Fruit fly (Drosophila melanogaster) Kc167 (cell line): ENCODE measurements around the gene AlaRS-m.

Experiments
- Myc ChIP-seq: fragments of >200 bp; optimal IDR thresholded peaks from 2 replicates; lab custom pipeline; 2017; ENCODE audit warnings: missing external identifiers
- psq ChIP-seq: fragments of >200 bp; optimal IDR thresholded peaks from 2 replicates; lab custom pipeline; 2017; ENCODE audit warnings: missing external identifiers
- ttk ChIP-seq: sonication (Bioruptor generic); optimal IDR thresholded peaks from 2 replicates; lab custom pipeline; 2017; ENCODE audit warnings: missing external identifiers

DNA sequence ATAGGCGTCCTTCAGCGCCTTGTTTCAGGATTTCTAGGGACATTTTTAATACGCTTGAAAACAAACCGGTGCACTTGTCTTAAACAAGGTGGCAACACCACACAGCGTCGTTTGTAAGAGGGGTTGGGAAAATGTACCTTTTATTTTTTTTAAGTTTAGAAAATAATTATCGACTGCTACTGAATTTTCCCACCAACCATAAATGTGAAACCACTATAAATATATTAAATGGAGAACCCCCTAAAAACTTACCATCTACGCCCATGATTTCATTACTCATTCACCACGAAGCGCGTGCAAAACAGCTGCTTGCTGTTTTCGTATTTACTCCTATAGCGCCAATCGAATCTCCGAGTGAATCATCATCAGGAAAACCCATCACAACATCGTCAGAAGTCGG lies 6.6 kb upstream of the AlaRS-m start, which contains the start of the genes Tcs5 and CHMP2B:
- no peak for TF ChIP-seq psq
- TF ChIP-seq ttk, result no peak
- TF ChIP-seq Myc (lab: Kevin White, UChicago), result no peak
